Fruit fly (Drosophila melanogaster) whole organism, wandering third instar larva: ENCODE measurements around the gene Qsox2.

ENCODE experiments used
- Abd-B ChIP-seq: fragments of >200 bp; optimal IDR thresholded peaks from 2 replicates; lab custom pipeline; 2017; ENCODE audit warnings: missing biosample characterization, missing genetic modification characterization
- CrebA ChIP-seq: fragments of 200-800 bp; sonication (Bioruptor generic); optimal IDR thresholded peaks from 2 replicates; lab custom pipeline; 2016; ENCODE audit warnings: missing biosample characterization, mild to moderate bottlenecking, missing genetic modification characterization, borderline replicate concordance
- Dfd ChIP-seq: fragments of >200 bp; optimal IDR thresholded peaks from 2 replicates; lab custom pipeline; 2017; ENCODE audit warnings: missing biosample characterization, missing genetic modification characterization
- Dif ChIP-seq: fragments of 200-275, 200-300 bp; sonication (Bioruptor generic); optimal IDR thresholded peaks from 2 replicates; lab custom pipeline; 2018; ENCODE audit warnings: missing biosample characterization, missing genetic modification characterization; ENCODE audit not compliant: partially characterized antibody
- GATAd ChIP-seq: sonication (Bioruptor generic); optimal IDR thresholded peaks from 2 replicates; lab custom pipeline; 2016; ENCODE audit warnings: missing biosample characterization, missing genetic modification characterization
- HLH106 ChIP-seq: fragments of 200-800 bp; optimal IDR thresholded peaks from 3 replicates; lab custom pipeline; 2019; ENCODE audit warnings: missing biosample characterization, mild to moderate bottlenecking, missing genetic modification characterization, moderate library complexity
- Hnf4 ChIP-seq: fragments of 200-800 bp; sonication (Bioruptor generic); optimal IDR thresholded peaks from 2 replicates; lab custom pipeline; 2016; ENCODE audit warnings: missing biosample characterization, mild to moderate bottlenecking, missing genetic modification characterization
- Mio ChIP-seq: sonication (Bioruptor generic); optimal IDR thresholded peaks from 2 replicates; lab custom pipeline; 2016; ENCODE audit warnings: missing biosample characterization, missing genetic modification characterization
- Myc ChIP-seq: fragments of >200 bp; optimal IDR thresholded peaks from 2 replicates; lab custom pipeline; 2017
- N ChIP-seq: fragments of >200 bp; optimal IDR thresholded peaks from 2 replicates; lab custom pipeline; 2018; ENCODE audit warnings: missing biosample characterization, missing external identifiers, missing genetic modification characterization
- Rel ChIP-seq, 2 experiments: fragments of 200-800 bp; sonication (Bioruptor generic) in 1 of 2; optimal IDR thresholded peaks; 2 replicates in 1 of 2; 3 replicates in 1 of 2; lab custom pipeline; 2016 to 2019; ENCODE audit warnings: mild to moderate bottlenecking in 2 of 2, missing biosample characterization in 2 of 2, missing genetic modification characterization in 2 of 2, moderate library complexity in 1 of 2
- Sp1 ChIP-seq: fragments of 200-800 bp; sonication (Bioruptor generic); optimal IDR thresholded peaks from 3 replicates; lab custom pipeline; 2019; ENCODE audit warnings: missing biosample characterization, mild to moderate bottlenecking, missing genetic modification characterization, moderate library complexity
- br ChIP-seq: fragments of 200-800 bp; sonication (Bioruptor generic); optimal IDR thresholded peaks from 2 replicates; lab custom pipeline; 2016; ENCODE audit warnings: missing biosample characterization, missing genetic modification characterization
- dl ChIP-seq, 2 experiments: fragments of 175-275, 200-275 bp in 1 of 2; fragments of 200-275 bp in 1 of 2; sonication (Bioruptor generic); optimal IDR thresholded peaks; lab custom pipeline; 2018; ENCODE audit warnings: mild to moderate bottlenecking in 2 of 2, missing biosample characterization in 2 of 2, missing genetic modification characterization in 2 of 2, moderate library complexity in 2 of 2; ENCODE audit not compliant: partially characterized antibody in 2 of 2, insufficient read depth in 1 of 2
- dmrt93B ChIP-seq: fragments of 200-800 bp; sonication (Bioruptor generic); optimal IDR thresholded peaks from 2 replicates; lab custom pipeline; 2018; ENCODE audit warnings: missing biosample characterization, mild to moderate bottlenecking, missing genetic modification characterization
- h ChIP-seq: fragments of 200-800 bp; sonication (Bioruptor generic); optimal IDR thresholded peaks from 3 replicates; lab custom pipeline; 2016; ENCODE audit warnings: missing biosample characterization, mild to moderate bottlenecking, missing genetic modification characterization
- lola ChIP-seq: fragments of >200 bp; optimal IDR thresholded peaks from 2 replicates; lab custom pipeline; 2017; ENCODE audit warnings: missing biosample characterization, missing genetic modification characterization
- pan ChIP-seq: fragments of >200 bp; optimal IDR thresholded peaks from 2 replicates; lab custom pipeline; 2017
- sage ChIP-seq: fragments of 200-800 bp; sonication (Bioruptor generic); optimal IDR thresholded peaks from 2 replicates; lab custom pipeline; 2016; ENCODE audit warnings: missing biosample characterization, mild to moderate bottlenecking, missing genetic modification characterization
- tai ChIP-seq: sonication (Bioruptor generic); optimal IDR thresholded peaks from 2 replicates; lab custom pipeline; 2016; ENCODE audit warnings: missing biosample characterization, missing genetic modification characterization

Qsox2 gene

DNA sequence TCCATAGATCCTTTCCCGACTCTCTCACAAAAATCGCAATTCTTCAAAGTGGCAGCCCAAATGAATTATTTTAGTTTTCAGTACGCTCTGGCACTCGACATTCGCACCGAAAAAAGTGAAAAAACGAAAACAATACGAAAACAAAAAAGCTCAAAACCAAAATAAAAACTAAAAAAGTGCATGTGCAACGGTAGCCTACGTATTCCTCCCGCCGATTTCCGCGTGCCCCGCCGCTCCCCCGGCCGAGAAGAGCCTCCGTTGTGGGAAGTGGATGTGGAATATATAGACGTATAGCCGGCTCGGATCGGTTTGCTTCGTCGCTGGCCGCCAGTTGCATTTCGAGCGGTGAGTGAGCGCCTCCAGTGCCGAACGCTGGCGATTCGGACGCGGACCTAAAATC, 34.5 kb downstream of the Qsox2 start:
- TF ChIP-seq Hnf4 = no peak

DNA sequence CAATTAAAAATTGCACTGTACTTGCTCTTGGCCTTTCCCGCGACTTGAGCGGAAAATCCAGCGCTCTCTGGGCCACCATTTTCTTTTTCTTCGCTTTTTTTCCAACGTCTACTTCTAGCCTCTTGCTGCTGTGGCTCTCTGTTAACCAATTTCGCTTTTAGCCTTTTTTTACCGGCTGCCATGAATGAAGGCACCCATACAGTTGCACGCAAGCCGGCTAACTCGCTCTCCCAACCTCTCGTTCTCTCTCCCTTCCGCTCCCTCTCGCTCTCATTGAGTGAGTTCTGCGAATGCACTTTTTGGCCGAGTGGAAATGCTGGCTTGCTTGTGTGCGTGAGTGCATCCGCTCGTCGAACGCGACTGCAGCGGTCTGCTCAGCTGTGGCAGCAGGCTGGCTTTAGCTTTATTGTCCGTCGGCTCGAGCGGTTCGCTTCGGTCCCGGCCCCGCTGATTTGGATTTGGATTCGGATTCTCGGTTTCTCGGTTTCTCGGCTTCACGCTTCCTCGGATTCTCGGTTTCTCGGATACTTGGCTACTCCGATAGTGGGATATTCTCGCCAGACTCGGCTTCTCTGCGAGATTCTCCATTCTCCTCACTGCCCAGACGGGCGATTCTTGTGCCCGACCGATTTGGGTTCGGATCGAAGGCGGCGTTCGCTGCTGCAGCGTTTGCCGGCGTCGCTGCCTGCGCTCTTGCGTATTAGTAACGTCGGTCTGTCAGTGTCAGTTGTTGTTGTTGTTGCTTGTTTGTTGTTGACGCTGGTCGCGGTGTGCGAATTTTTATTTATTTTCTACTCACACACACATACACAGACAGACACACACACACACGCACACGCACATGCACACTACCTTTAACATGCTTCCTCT, 35.4 kb downstream of the Qsox2 start, which contains the start of gene Eip93F:
Eip93F (plus strand) TSS at position 424 of the 870 bp plus-strand sequence.
- TF ChIP-seq Dfd (GFP tag; lab: Kevin White, UChicago) (peak; percentile 75), Sp1 (GFP tag; lab: Kevin White, UChicago) (no peak), h (no peak)
- TF ChIP-seq, all 38 proteins: peak for 1

DNA sequence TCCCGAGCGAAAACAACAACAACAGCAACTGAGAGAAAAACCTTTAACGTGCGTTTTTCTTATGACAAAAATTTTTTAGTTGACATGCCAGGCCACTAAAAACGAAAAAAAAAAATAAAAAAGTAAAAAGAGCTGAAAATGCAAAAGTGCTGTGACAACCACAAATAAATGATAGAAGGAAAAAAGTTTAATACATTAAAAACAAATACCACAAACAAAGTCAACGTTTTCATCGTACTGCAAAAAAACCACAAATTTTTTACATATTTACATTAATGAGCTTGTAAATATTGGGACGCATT, 36.0 kb downstream of the Qsox2 start:
- TF ChIP-seq Rel (GFP tag; optimal IDR thresholded peaks at IDR 0.05; lab: Kevin White, UChicago) = no peak
- no peak for TF ChIP-seq Rel (tag; optimal IDR thresholded peaks at IDR 0.05; lab: Kevin White, UChicago)
- TF ChIP-seq tai (GFP tag; lab: Kevin White, UChicago) = peak; percentile 15

DNA sequence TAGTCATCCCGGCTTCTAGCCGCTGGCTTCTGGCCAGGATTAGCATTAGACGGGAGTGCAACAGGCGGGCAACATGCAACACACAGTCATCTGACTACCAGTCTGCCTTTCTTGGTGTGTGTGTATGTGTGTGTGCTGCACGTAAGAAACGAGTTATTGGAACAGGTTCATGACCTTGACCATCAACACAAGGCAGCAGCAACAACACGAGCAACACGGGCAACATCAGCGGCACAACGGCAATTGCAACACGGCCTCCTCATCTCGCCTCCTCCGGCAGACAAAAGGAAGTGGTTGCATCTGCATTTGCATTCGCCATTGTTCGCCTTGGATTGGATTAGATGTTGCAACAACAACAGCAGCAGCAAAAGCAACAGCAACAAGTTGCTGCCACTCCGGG, 37.8 kb downstream of the Qsox2 start:
- TF ChIP-seq dl (GFP tag; optimal IDR thresholded peaks at IDR 0.05; lab: Kevin White, UChicago; ENCODE audit: insufficient read depth in 1 of 2, partially characterized antibody in 2 of 2) (no peak), lola (GFP tag; lab: Kevin White, UChicago) (no peak), N (no peak), Dfd (GFP tag; lab: Kevin White, UChicago) (peak; percentile 7)

DNA sequence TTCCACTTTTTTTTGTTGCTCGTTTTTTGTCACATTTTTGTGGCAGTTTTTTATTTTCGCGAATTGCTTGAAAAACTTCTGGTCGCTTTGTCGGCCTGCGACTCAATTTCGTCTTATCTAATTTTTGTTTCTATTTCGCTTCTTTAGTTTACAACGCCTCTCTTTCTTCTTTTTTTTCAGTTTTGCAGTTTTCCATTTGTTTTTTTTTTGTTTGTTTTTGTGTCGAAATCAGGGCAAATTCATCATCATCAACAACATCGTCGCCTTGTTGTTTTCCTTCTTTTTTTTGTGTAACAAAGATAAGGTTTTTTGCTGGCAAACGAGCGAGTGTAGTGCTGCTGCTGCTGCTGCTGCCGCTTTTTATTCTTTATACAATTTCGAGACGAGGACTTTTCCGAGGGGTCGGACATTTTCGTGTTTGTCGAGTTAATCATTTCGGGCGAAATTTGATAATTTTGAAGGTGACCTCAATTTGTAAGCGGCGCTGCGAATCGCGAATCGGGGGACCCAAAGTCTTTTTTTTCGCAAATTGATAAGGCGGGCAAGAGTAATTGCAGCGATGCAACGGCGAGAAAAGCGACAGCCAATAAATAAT, 40.6 kb downstream of the Qsox2 start:
- no peak for TF ChIP-seq Abd-B (GFP tag; lab: Kevin White, UChicago)
- no peak for TF ChIP-seq dl (GFP tag; optimal IDR thresholded peaks at IDR 0.05; lab: Kevin White, UChicago; ENCODE audit: insufficient read depth in 1 of 2, partially characterized antibody in 2 of 2)
- no peak for TF ChIP-seq Myc
- TF ChIP-seq HLH106 = no peak
- no peak for TF ChIP-seq Rel (GFP tag; optimal IDR thresholded peaks at IDR 0.05; lab: Kevin White, UChicago)
- TF ChIP-seq Rel (tag; optimal IDR thresholded peaks at IDR 0.05; lab: Kevin White, UChicago) = peak; percentile 69
- TF ChIP-seq br = no peak
- peak; percentile 26 for TF ChIP-seq CrebA (GFP tag; lab: Kevin White, UChicago)

DNA sequence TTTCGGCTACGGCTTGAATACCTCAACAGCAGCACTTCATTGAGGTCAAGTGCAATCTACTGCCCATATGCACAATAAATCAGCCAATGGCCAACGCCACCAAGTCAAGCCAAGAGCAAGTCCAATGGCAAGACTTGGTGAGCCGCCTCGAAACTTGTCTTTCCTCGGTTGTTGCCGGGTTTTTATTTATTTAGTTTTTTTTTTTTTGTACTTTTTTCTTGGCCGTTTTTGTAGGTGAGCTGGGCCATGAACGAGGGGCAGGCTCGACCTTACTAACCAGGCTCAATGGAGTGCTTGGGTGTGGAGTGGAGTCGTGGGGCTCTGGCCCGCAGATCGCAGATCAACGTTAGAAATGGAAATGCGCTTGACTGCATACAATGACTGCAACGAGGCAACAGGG, 42.8 kb downstream of the Qsox2 start:
- TF ChIP-seq GATAd (GFP tag; lab: Kevin White, UChicago) = no peak
- no peak for TF ChIP-seq pan (lab: Kevin White, UChicago)
- TF ChIP-seq Mio (GFP tag; lab: Kevin White, UChicago) = no peak
- TF ChIP-seq Rel (GFP tag; optimal IDR thresholded peaks at IDR 0.05; lab: Kevin White, UChicago) = no peak
- no peak for TF ChIP-seq Rel (tag; optimal IDR thresholded peaks at IDR 0.05; lab: Kevin White, UChicago)
- TF ChIP-seq dl (GFP tag; optimal IDR thresholded peaks at IDR 0.05; lab: Kevin White, UChicago; ENCODE audit: insufficient read depth in 1 of 2, partially characterized antibody in 2 of 2) = no peak
- TF ChIP-seq dmrt93B (GFP tag; lab: Kevin White, UChicago) = no peak
- TF ChIP-seq sage (GFP tag; lab: Kevin White, UChicago) = no peak
- no peak for TF ChIP-seq Dif (GFP tag; lab: Kevin White, UChicago)
- no peak for TF ChIP-seq h
- TF ChIP-seq, all 38 proteins: peak for 0

DNA sequence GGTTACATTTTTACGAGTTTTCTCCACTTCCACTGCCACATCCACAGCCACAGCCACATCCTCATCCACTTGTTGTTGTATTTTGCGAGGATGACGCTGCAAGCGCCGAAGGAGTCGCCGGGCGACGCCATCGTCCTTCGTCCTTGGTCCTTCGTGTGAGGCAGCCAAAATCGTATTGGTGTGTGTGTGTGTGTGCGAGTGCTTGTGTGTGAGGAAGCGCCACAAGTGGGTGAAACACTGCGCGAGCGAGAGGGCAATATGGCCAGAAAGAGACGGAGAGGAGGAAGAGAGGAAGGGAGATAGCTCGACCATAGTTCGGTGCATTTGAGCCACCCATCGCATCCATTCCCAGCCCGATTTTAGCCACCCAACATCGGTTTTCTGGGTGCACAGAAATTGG, 50.8 kb downstream of the Qsox2 start:
- peak; percentile 59 for TF ChIP-seq Dfd (GFP tag; lab: Kevin White, UChicago)
- no peak for TF ChIP-seq sage (GFP tag; lab: Kevin White, UChicago)
